Worm (Caenorhabditis elegans): ENCODE results near the gene wdr-5.1.

DNA sequence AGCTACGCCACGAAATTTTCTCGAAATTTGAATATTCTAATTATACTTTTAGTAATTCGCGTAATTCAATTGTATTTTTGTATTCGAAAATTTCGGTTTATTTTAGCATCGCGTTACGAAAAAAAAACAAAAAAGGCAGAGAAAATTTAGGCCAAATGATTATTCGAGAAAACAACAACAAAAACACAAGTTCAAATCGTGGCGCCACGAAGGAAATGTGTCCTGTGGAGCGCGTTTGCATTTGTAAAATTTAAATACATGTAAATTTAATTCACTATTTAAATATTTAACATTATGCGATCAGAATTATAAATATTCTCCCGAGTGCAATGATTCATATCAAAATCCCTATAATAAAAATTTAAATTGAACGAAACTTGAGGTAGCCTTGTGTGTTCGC lies 18.6 kb downstream of the wdr-5.1 start:
- no peak for TF ChIP-seq elt-1 (tag; optimal IDR thresholded peaks at IDR 0.05)
- no peak for TF ChIP-seq mdl-1 (tag; optimal IDR thresholded peaks at IDR 0.05)
- TF ChIP-seq nhr-77 (tag; optimal IDR thresholded peaks at IDR 0.05), result no peak
- no peak for TF ChIP-seq eor-1 (tag; optimal IDR thresholded peaks at IDR 0.05)
- TF ChIP-seq ztf-4 (tag; optimal IDR thresholded peaks at IDR 0.05), result no peak
- no peak for TF ChIP-seq snpc-4 (tag; optimal IDR thresholded peaks at IDR 0.05)
- TF ChIP-seq ama-1 (optimal IDR thresholded peaks at IDR 0.05), result no peak

Measured in whole organism, L3 larva.